Worm (Caenorhabditis elegans) whole organism, mixed stage, embryonic: ENCODE measurements around the gene C44B11.4.

Experiments used
- M03D4.4 ChIP-seq: sonication (generic microtip); optimal IDR thresholded peaks from 2 replicates; lab custom pipeline; 2017; ENCODE audit warnings: mild to moderate bottlenecking, missing genetic modification characterization, missing compliant biosample characterization
- bed-3 ChIP-seq: fragments of 200-800 bp; sonication (Bioruptor generic); optimal IDR thresholded peaks from 3 replicates; lab custom pipeline; 2018; ENCODE audit warnings: mild to moderate bottlenecking, missing genetic modification characterization, moderate library complexity, missing compliant biosample characterization
- blmp-1 ChIP-seq: fragments of 150-350 bp; optimal IDR thresholded peaks from 2 replicates; lab custom pipeline; 2014; ENCODE audit warnings: missing biosample characterization, missing genetic modification characterization
- ceh-39 ChIP-seq: fragments of 150-350 bp; optimal IDR thresholded peaks from 2 replicates; lab custom pipeline; 2014; ENCODE audit warnings: missing biosample characterization, missing genetic modification characterization
- ceh-43 ChIP-seq: fragments of 200-800 bp; sonication (Bioruptor generic); optimal IDR thresholded peaks from 2 replicates; lab custom pipeline; 2018; ENCODE audit warnings: mild to moderate bottlenecking, missing genetic modification characterization, moderate library complexity, missing compliant biosample characterization
- ceh-83 ChIP-seq: fragments of 200-800 bp; sonication (Bioruptor generic); optimal IDR thresholded peaks from 2 replicates; lab custom pipeline; 2018; ENCODE audit warnings: mild to moderate bottlenecking, missing genetic modification characterization, missing compliant biosample characterization
- ces-1 ChIP-seq: fragments of 150-350 bp; optimal IDR thresholded peaks from 2 replicates; lab custom pipeline; 2014; ENCODE audit warnings: missing biosample characterization, missing genetic modification reagents, missing genetic modification characterization
- cnd-1 ChIP-seq: fragments of 200-800 bp; sonication (Bioruptor generic); optimal IDR thresholded peaks from 2 replicates; lab custom pipeline; 2018; ENCODE audit warnings: mild to moderate bottlenecking, missing genetic modification characterization, missing compliant biosample characterization
- drap-1 ChIP-seq: fragments of 200-800 bp; sonication (Bioruptor generic); optimal IDR thresholded peaks from 3 replicates; lab custom pipeline; 2018; ENCODE audit warnings: mild to moderate bottlenecking, missing genetic modification characterization, missing compliant biosample characterization
- elt-1 ChIP-seq: sonication (generic microtip); optimal IDR thresholded peaks from 2 replicates; lab custom pipeline; 2017; ENCODE audit warnings: missing genetic modification characterization, mild to moderate bottlenecking, missing compliant biosample characterization, antibody characterized with exemption, moderate library complexity, borderline replicate concordance; ENCODE audit not compliant: insufficient read depth
- elt-3 ChIP-seq: fragments of 150-350 bp; optimal IDR thresholded peaks from 2 replicates; lab custom pipeline; 2014; ENCODE audit warnings: missing biosample characterization, missing genetic modification characterization
- flh-1 ChIP-seq: fragments of 200-800 bp; sonication (Bioruptor generic); optimal IDR thresholded peaks from 2 replicates; lab custom pipeline; 2018; ENCODE audit warnings: mild to moderate bottlenecking, missing genetic modification characterization, moderate library complexity, missing compliant biosample characterization
- ham-2 ChIP-seq: fragments of 200-800 bp; sonication (Bioruptor generic); optimal IDR thresholded peaks from 2 replicates; lab custom pipeline; 2018; ENCODE audit warnings: mild to moderate bottlenecking, missing genetic modification characterization, missing compliant biosample characterization
- hlh-1 ChIP-seq: fragments of 150-350 bp; optimal IDR thresholded peaks from 2 replicates; lab custom pipeline; 2014; ENCODE audit warnings: missing biosample characterization, missing genetic modification reagents, missing genetic modification characterization
- lin-13 ChIP-seq: fragments of 150-350 bp; optimal IDR thresholded peaks from 2 replicates; lab custom pipeline; 2014; ENCODE audit warnings: missing biosample characterization, missing genetic modification characterization
- lin-32 ChIP-seq: fragments of 200-800 bp; sonication (Bioruptor generic); optimal IDR thresholded peaks from 2 replicates; lab custom pipeline; 2018; ENCODE audit warnings: mild to moderate bottlenecking, missing genetic modification characterization, missing compliant biosample characterization
- lsy-2 ChIP-seq: fragments of 150-350 bp; optimal IDR thresholded peaks from 2 replicates; lab custom pipeline; 2014; ENCODE audit warnings: missing biosample characterization, missing genetic modification characterization
- mab-5 ChIP-seq: fragments of 150-350 bp; optimal IDR thresholded peaks from 2 replicates; lab custom pipeline; 2014; ENCODE audit warnings: missing biosample characterization, missing genetic modification characterization
- mep-1 ChIP-seq: fragments of 150-350 bp; optimal IDR thresholded peaks from 2 replicates; lab custom pipeline; 2017; ENCODE audit warnings: missing biosample characterization, missing genetic modification reagents, missing genetic modification characterization, inconsistent platforms
- mls-2 ChIP-seq: sonication (generic microtip); optimal IDR thresholded peaks from 2 replicates; lab custom pipeline; 2016; ENCODE audit warnings: mild to moderate bottlenecking, missing genetic modification characterization, moderate library complexity, missing compliant biosample characterization
- nhr-12 ChIP-seq: fragments of 150-350 bp; optimal IDR thresholded peaks from 2 replicates; lab custom pipeline; 2014; ENCODE audit warnings: missing biosample characterization, missing genetic modification characterization
- nhr-2 ChIP-seq: fragments of 150-350 bp; optimal IDR thresholded peaks from 2 replicates; lab custom pipeline; 2014; ENCODE audit warnings: missing biosample characterization, missing genetic modification characterization
- nhr-237 ChIP-seq: fragments of 150-350 bp; optimal IDR thresholded peaks from 2 replicates; lab custom pipeline; 2014; ENCODE audit warnings: missing biosample characterization, missing genetic modification characterization
- nhr-28 ChIP-seq: fragments of 150-350 bp; optimal IDR thresholded peaks from 2 replicates; lab custom pipeline; 2014; ENCODE audit warnings: missing biosample characterization, missing genetic modification characterization
- nhr-76 ChIP-seq: sonication (generic microtip); optimal IDR thresholded peaks from 2 replicates; lab custom pipeline; 2017; ENCODE audit warnings: missing biosample characterization, missing genetic modification characterization
- pha-4 ChIP-seq: fragments of 150-350 bp; optimal IDR thresholded peaks from 2 replicates; lab custom pipeline; 2018; ENCODE audit warnings: missing biosample characterization, missing genetic modification reagents, missing genetic modification characterization
- sem-2 ChIP-seq: fragments of 200-800 bp; sonication (Bioruptor generic); optimal IDR thresholded peaks from 2 replicates; lab custom pipeline; 2018; ENCODE audit warnings: mild to moderate bottlenecking, missing genetic modification characterization, missing compliant biosample characterization
- snpc-4 ChIP-seq: fragments of 150-350 bp; optimal IDR thresholded peaks from 2 replicates; lab custom pipeline; 2014; ENCODE audit warnings: missing biosample characterization, missing genetic modification characterization
- sptf-1 ChIP-seq: sonication (generic microtip); optimal IDR thresholded peaks from 2 replicates; lab custom pipeline; 2017; ENCODE audit warnings: mild to moderate bottlenecking, missing genetic modification characterization, moderate library complexity, missing compliant biosample characterization
- tbx-8 ChIP-seq: fragments of 200-800 bp; sonication (Bioruptor generic); optimal IDR thresholded peaks from 2 replicates; lab custom pipeline; 2018; ENCODE audit warnings: mild to moderate bottlenecking, missing genetic modification characterization, moderate library complexity, missing compliant biosample characterization
- unc-120 ChIP-seq: sonication (generic microtip); optimal IDR thresholded peaks from 2 replicates; lab custom pipeline; 2017; ENCODE audit warnings: missing genetic modification characterization, missing compliant biosample characterization; ENCODE audit not compliant: poor library complexity, severe bottlenecking
- unc-39 ChIP-seq: fragments of 150-350 bp; optimal IDR thresholded peaks from 2 replicates; lab custom pipeline; 2014; ENCODE audit warnings: missing biosample characterization, missing genetic modification characterization
- unc-62 ChIP-seq: fragments of 150-350 bp; optimal IDR thresholded peaks from 2 replicates; lab custom pipeline; 2014; ENCODE audit warnings: missing biosample characterization, missing genetic modification reagents, missing genetic modification characterization
- zip-8 ChIP-seq: fragments of 150-350 bp; optimal IDR thresholded peaks from 2 replicates; lab custom pipeline; 2014; ENCODE audit warnings: missing biosample characterization, missing genetic modification characterization
- ztf-11 ChIP-seq: fragments of 150-350 bp; optimal IDR thresholded peaks from 2 replicates; lab custom pipeline; 2014; ENCODE audit warnings: missing biosample characterization, missing genetic modification characterization

The C44B11.4 gene

ce11 chrIII:3174985-3175384, 31.4 kb upstream of the C44B11.4 start, which contains the start of gene R148.3:
R148.3 (plus strand) TSS chrIII:3175331.
- TF ChIP-seq pha-4 (tag; lab: Kevin White, UChicago), result no peak
- TF ChIP-seq snpc-4 (tag; lab: Kevin White, UChicago), result no peak
- TF ChIP-seq ceh-83 (GFP tag; lab: Kevin White, UChicago), result peak; percentile 52
- no peak for TF ChIP-seq zip-8 (tag; lab: Kevin White, UChicago)
- TF ChIP-seq hlh-1 (tag; lab: Kevin White, UChicago), result peak; percentile 65
- no peak for TF ChIP-seq nhr-237
- peak; percentile 81 for TF ChIP-seq mls-2 (tag; lab: Kevin White, UChicago)
- TF ChIP-seq M03D4.4, result peak; percentile 81
- TF ChIP-seq bed-3 (GFP tag; lab: Kevin White, UChicago), result peak; percentile 74
- peak; percentile 69 for TF ChIP-seq cnd-1 (tag; lab: Kevin White, UChicago)
- TF ChIP-seq nhr-2 (tag; lab: Kevin White, UChicago), result peak; percentile 42
- TF ChIP-seq ceh-39 (tag; lab: Kevin White, UChicago), result no peak
- peak; percentile 62 for TF ChIP-seq ztf-11
- TF ChIP-seq ces-1, result peak; percentile 16
- TF ChIP-seq sptf-1 (tag; lab: Kevin White, UChicago), result peak; percentile 93
- TF ChIP-seq lin-32, result peak; percentile 31
- peak; percentile 92 for TF ChIP-seq ham-2 (GFP tag; lab: Kevin White, UChicago)
- TF ChIP-seq unc-120 (tag; lab: Kevin White, UChicago), result peak; percentile 65
- TF ChIP-seq lin-13, result peak; percentile 79
- TF ChIP-seq mab-5 (tag; lab: Kevin White, UChicago), result peak; percentile 46
- TF ChIP-seq drap-1 (GFP tag; lab: Kevin White, UChicago), result peak; percentile 76
- TF ChIP-seq blmp-1, result peak; percentile 42
- TF ChIP-seq sem-2 (GFP tag; lab: Kevin White, UChicago), result peak; percentile 57
- TF ChIP-seq ceh-43 (GFP tag; lab: Kevin White, UChicago), result peak; percentile 82
- TF ChIP-seq nhr-12 (tag; lab: Kevin White, UChicago), result peak; percentile 40
- no peak for TF ChIP-seq nhr-76
- TF ChIP-seq mep-1 (tag; lab: Kevin White, UChicago), result peak; percentile 72
- TF ChIP-seq lsy-2, result peak; percentile 57
- peak; percentile 46 for TF ChIP-seq flh-1
- TF ChIP-seq nhr-28 (tag; lab: Kevin White, UChicago), result no peak
- peak; percentile 84 for TF ChIP-seq tbx-8
- peak; percentile 51 for TF ChIP-seq unc-39

- no peak for TF ChIP-seq mab-5 (tag; lab: Kevin White, UChicago)
- TF ChIP-seq mls-2 (tag; lab: Kevin White, UChicago), result no peak
- TF ChIP-seq sem-2 (GFP tag; lab: Kevin White, UChicago), result no peak
- TF ChIP-seq lsy-2, result no peak
- no peak for TF ChIP-seq ztf-11
- TF ChIP-seq elt-1 (tag; lab: Kevin White, UChicago), result no peak
- TF ChIP-seq unc-39, result no peak
- TF ChIP-seq lin-32, result no peak
Measured at ce11 chrIII:3171382-3171781, 27.8 kb upstream of the C44B11.4 start, which contains the start of gene R148.4. R148.4 (plus strand) TSS chrIII:3171592.

- no peak for TF ChIP-seq zip-8 (tag; lab: Kevin White, UChicago)
Measured at ce11 chrIII:3170538-3170937, 27.0 kb upstream of the C44B11.4 start.

- TF ChIP-seq lsy-2 (no peak), ces-1 (no peak), zip-8 (tag; lab: Kevin White, UChicago) (no peak), mep-1 (tag; lab: Kevin White, UChicago) (no peak), tbx-8 (no peak), ceh-39 (tag; lab: Kevin White, UChicago) (no peak), nhr-28 (tag; lab: Kevin White, UChicago) (no peak), flh-1 (no peak), nhr-2 (tag; lab: Kevin White, UChicago) (no peak), mls-2 (tag; lab: Kevin White, UChicago) (no peak)
- TF ChIP-seq, all 35 proteins: peak for 0
Measured at ce11 chrIII:3169279-3169678, 25.7 kb upstream of the C44B11.4 start.

ce11 chrIII:3165309-3165708, 21.8 kb upstream of the C44B11.4 start, which contains the start of gene R148.5:
R148.5 (plus strand) TSS chrIII:3165639.
- TF ChIP-seq ceh-43 (GFP tag; lab: Kevin White, UChicago), result no peak
- peak; percentile 89 for TF ChIP-seq elt-1 (tag; lab: Kevin White, UChicago)
- peak; percentile 12 for TF ChIP-seq unc-62 (GFP tag; lab: Kevin White, UChicago)
- TF ChIP-seq elt-3 (tag; lab: Kevin White, UChicago), result no peak
